Worm (Caenorhabditis elegans) whole organism, early embryonic: ENCODE data around the gene dct-1.

Experiments
- B0310.2 ChIP-seq: sonication (generic microtip); optimal IDR thresholded peaks from 2 replicates; lab custom pipeline; 2016; ENCODE audit warnings: mild to moderate bottlenecking, missing genetic modification characterization, missing compliant biosample characterization
- F13C5.2 ChIP-seq: sonication (generic microtip); optimal IDR thresholded peaks from 2 replicates; lab custom pipeline; 2017; ENCODE audit warnings: mild to moderate bottlenecking, missing genetic modification characterization, inconsistent platforms, missing compliant biosample characterization
- aly-1 ChIP-seq: sonication (generic microtip); optimal IDR thresholded peaks from 2 replicates; lab custom pipeline; 2016; ENCODE audit warnings: missing genetic modification characterization, missing compliant biosample characterization
- ama-1 ChIP-seq: fragments of 150-350 bp; optimal IDR thresholded peaks from 2 replicates; lab custom pipeline; 2014
- ceh-13 ChIP-seq: fragments of 200-800 bp; sonication (Bioruptor generic); optimal IDR thresholded peaks from 2 replicates; lab custom pipeline; 2018; ENCODE audit warnings: mild to moderate bottlenecking, missing genetic modification characterization, missing compliant biosample characterization
- ceh-36 ChIP-seq: sonication (generic microtip); optimal IDR thresholded peaks from 2 replicates; lab custom pipeline; 2016; ENCODE audit warnings: missing genetic modification characterization, inconsistent platforms, missing compliant biosample characterization
- ets-7 ChIP-seq: sonication (generic microtip); optimal IDR thresholded peaks from 2 replicates; lab custom pipeline; 2016; ENCODE audit warnings: missing genotype, missing genetic modification characterization, missing compliant biosample characterization
- flt-1 ChIP-seq: fragments of 200-800 bp; sonication (Bioruptor generic); IDR thresholded peaks from 2 replicates; pipeline ENCODE4 v1.3.6; 2022; ENCODE audit warnings: missing genetic modification characterization, missing compliant biosample characterization
- hmbx-1 ChIP-seq: sonication (generic microtip); optimal IDR thresholded peaks from 2 replicates; lab custom pipeline; 2016; ENCODE audit warnings: mild to moderate bottlenecking, missing genetic modification characterization, missing compliant biosample characterization
- hmg-4 ChIP-seq: fragments of 200-800 bp; sonication (Bioruptor generic); optimal IDR thresholded peaks from 2 replicates; lab custom pipeline; 2018; ENCODE audit warnings: mild to moderate bottlenecking, missing genetic modification characterization, missing compliant biosample characterization
- hnd-1 ChIP-seq: sonication (generic microtip); optimal IDR thresholded peaks from 2 replicates; lab custom pipeline; 2016; ENCODE audit warnings: missing genetic modification characterization, missing compliant biosample characterization
- pes-1 ChIP-seq: fragments of 200-800 bp; sonication (Bioruptor generic); IDR thresholded peaks from 2 replicates; pipeline ENCODE4 v1.3.6; 2022; ENCODE audit warnings: missing genetic modification reagents, missing genetic modification characterization, missing compliant biosample characterization
- scrt-1 ChIP-seq: fragments of 200-800 bp; sonication (Bioruptor generic); IDR thresholded peaks from 2 replicates; pipeline ENCODE4 v1.3.6; 2022; ENCODE audit warnings: missing genetic modification characterization, missing compliant biosample characterization
- sea-1 ChIP-seq: fragments of 200-800 bp; sonication (Bioruptor generic); conservative IDR thresholded peaks from 2 replicates; pipeline ENCODE4 v1.3.6; 2022; ENCODE audit warnings: missing genetic modification characterization, missing compliant biosample characterization
- tbx-11 ChIP-seq: fragments of 200-800 bp; sonication (Bioruptor generic); IDR thresholded peaks from 2 replicates; pipeline ENCODE4 v1.3.6; 2022; ENCODE audit warnings: missing genetic modification characterization, missing compliant biosample characterization
- tbx-37 ChIP-seq: fragments of 200-800 bp; sonication (Bioruptor generic); conservative IDR thresholded peaks from 2 replicates; pipeline ENCODE4 v1.3.6; 2022; ENCODE audit warnings: missing genetic modification reagents, missing genetic modification characterization, missing compliant biosample characterization
- tra-4 ChIP-seq: sonication (generic microtip); optimal IDR thresholded peaks from 2 replicates; lab custom pipeline; 2017; ENCODE audit warnings: missing genetic modification characterization, missing compliant biosample characterization

dct-1 gene

ce11 chrX:7954328-7954727, at the start of gene dct-1:
Gene dct-1 (plus strand): TSS chrX:7954354.
- no peak for TF ChIP-seq B0310.2
- no peak for TF ChIP-seq pes-1 (GFP tag; lab: Robert Waterston, UW)
- no peak for TF ChIP-seq F13C5.2 (tag; lab: Kevin White, UChicago)
- no peak for TF ChIP-seq scrt-1 (GFP tag; lab: Robert Waterston, UW)
- no peak for TF ChIP-seq ceh-13 (GFP tag; lab: Kevin White, UChicago)
- TF ChIP-seq ama-1: no peak
- TF ChIP-seq tbx-37: no peak
- TF ChIP-seq sea-1 (GFP tag; lab: Robert Waterston, UW): no peak
- TF ChIP-seq tra-4 (tag; lab: Kevin White, UChicago): no peak
- no peak for TF ChIP-seq aly-1
- no peak for TF ChIP-seq ceh-36 (tag; lab: Kevin White, UChicago)

ce11 chrX:7906430-7907014, 47.6 kb upstream of the dct-1 start, which contains the start of gene C39D10.1:
Gene C39D10.1 (plus strand): TSS chrX:7906964.
- TF ChIP-seq scrt-1 (GFP tag; lab: Robert Waterston, UW) (no peak), flt-1 (GFP tag; lab: Robert Waterston, UW) (no peak), hmg-4 (GFP tag; lab: Kevin White, UChicago) (no peak), B0310.2 (no peak), pes-1 (GFP tag; lab: Robert Waterston, UW) (no peak), ama-1 (no peak), sea-1 (GFP tag; lab: Robert Waterston, UW) (no peak), hmbx-1 (no peak), tbx-11 (GFP tag; lab: Robert Waterston, UW) (no peak), tra-4 (tag; lab: Kevin White, UChicago) (no peak), ceh-36 (tag; lab: Kevin White, UChicago) (no peak), hnd-1 (no peak), ets-7 (tag; lab: Kevin White, UChicago) (no peak), aly-1 (no peak), tbx-37 (no peak), F13C5.2 (tag; lab: Kevin White, UChicago) (no peak)

ce11 chrX:7913830-7914229, 40.3 kb upstream of the dct-1 start, which contains the start of gene C39D10.7:
Gene C39D10.7 (minus strand): TSS chrX:7913930.
- TF ChIP-seq ama-1: no peak
- no peak for TF ChIP-seq B0310.2
- no peak for TF ChIP-seq F13C5.2 (tag; lab: Kevin White, UChicago)
- TF ChIP-seq flt-1 (GFP tag; lab: Robert Waterston, UW): no peak
- no peak for TF ChIP-seq ceh-13 (GFP tag; lab: Kevin White, UChicago)
- TF ChIP-seq hnd-1: no peak

- TF ChIP-seq tra-4 (tag; lab: Kevin White, UChicago) (no peak), ama-1 (no peak), flt-1 (GFP tag; lab: Robert Waterston, UW) (no peak), sea-1 (GFP tag; lab: Robert Waterston, UW) (no peak), hmg-4 (GFP tag; lab: Kevin White, UChicago) (no peak)
Observed at ce11 chrX:7915616-7916015, 38.5 kb upstream of the dct-1 start.

ce11 chrX:7916076-7916475, 38.1 kb upstream of the dct-1 start:
- TF ChIP-seq hmg-4 (GFP tag; lab: Kevin White, UChicago): no peak
- no peak for TF ChIP-seq tra-4 (tag; lab: Kevin White, UChicago)
- no peak for TF ChIP-seq ets-7 (tag; lab: Kevin White, UChicago)
- TF ChIP-seq flt-1 (GFP tag; lab: Robert Waterston, UW): no peak
- TF ChIP-seq hnd-1: no peak
- TF ChIP-seq tbx-37: no peak
- TF ChIP-seq ceh-36 (tag; lab: Kevin White, UChicago): no peak
- no peak for TF ChIP-seq scrt-1 (GFP tag; lab: Robert Waterston, UW)
- no peak for TF ChIP-seq pes-1 (GFP tag; lab: Robert Waterston, UW)
- TF ChIP-seq ceh-13 (GFP tag; lab: Kevin White, UChicago): no peak
- TF ChIP-seq aly-1: no peak
- no peak for TF ChIP-seq tbx-11 (GFP tag; lab: Robert Waterston, UW)
- TF ChIP-seq ama-1: no peak
- no peak for TF ChIP-seq sea-1 (GFP tag; lab: Robert Waterston, UW)
- TF ChIP-seq hmbx-1: no peak
- TF ChIP-seq B0310.2: no peak
- TF ChIP-seq F13C5.2 (tag; lab: Kevin White, UChicago): no peak

ce11 chrX:7921130-7921529, 33.0 kb upstream of the dct-1 start:
- TF ChIP-seq ceh-36 (tag; lab: Kevin White, UChicago) (no peak), tbx-37 (no peak), pes-1 (GFP tag; lab: Robert Waterston, UW) (no peak), ets-7 (tag; lab: Kevin White, UChicago) (no peak), ama-1 (no peak), tbx-11 (GFP tag; lab: Robert Waterston, UW) (no peak), B0310.2 (no peak), scrt-1 (GFP tag; lab: Robert Waterston, UW) (no peak), hmg-4 (GFP tag; lab: Kevin White, UChicago) (no peak), sea-1 (GFP tag; lab: Robert Waterston, UW) (no peak), F13C5.2 (tag; lab: Kevin White, UChicago) (no peak), tra-4 (tag; lab: Kevin White, UChicago) (no peak), flt-1 (GFP tag; lab: Robert Waterston, UW) (no peak), aly-1 (no peak), hnd-1 (no peak), ceh-13 (GFP tag; lab: Kevin White, UChicago) (no peak), hmbx-1 (no peak)

ce11 chrX:7925134-7925533, 29.0 kb upstream of the dct-1 start, which contains the start of gene zig-4:
Gene zig-4 (plus strand): TSS chrX:7925434.
- TF ChIP-seq tbx-37: no peak

ce11 chrX:7930450-7930849, 23.7 kb upstream of the dct-1 start, which contains the start of gene zig-3:
Gene zig-3 (plus strand): TSS chrX:7930750.
- TF ChIP-seq aly-1: no peak
- TF ChIP-seq hnd-1: no peak
- no peak for TF ChIP-seq ceh-13 (GFP tag; lab: Kevin White, UChicago)
- TF ChIP-seq ets-7 (tag; lab: Kevin White, UChicago): no peak
- TF ChIP-seq F13C5.2 (tag; lab: Kevin White, UChicago): no peak
- TF ChIP-seq hmbx-1: no peak
- TF ChIP-seq flt-1 (GFP tag; lab: Robert Waterston, UW): no peak
- no peak for TF ChIP-seq tbx-37
- TF ChIP-seq tra-4 (tag; lab: Kevin White, UChicago): no peak
- TF ChIP-seq scrt-1 (GFP tag; lab: Robert Waterston, UW): no peak
- no peak for TF ChIP-seq hmg-4 (GFP tag; lab: Kevin White, UChicago)
- TF ChIP-seq sea-1 (GFP tag; lab: Robert Waterston, UW): no peak
